Fruit fly (Drosophila melanogaster) whole organism, embryonic: Measurements from ENCODE around the gene CG8673.

Source experiments
- ATbp ChIP-seq: fragments of 200-800 bp; sonication (Bioruptor generic); optimal IDR thresholded peaks from 2 replicates; lab custom pipeline; 2017; ENCODE audit warnings: missing biosample characterization, mild to moderate bottlenecking, missing genetic modification characterization, missing genetic modification reagents
- Atf3 ChIP-seq: fragments of 200-800 bp; sonication (Bioruptor generic); optimal IDR thresholded peaks from 3 replicates; lab custom pipeline; 2016; ENCODE audit warnings: missing biosample characterization, missing genetic modification characterization
- Blimp-1 ChIP-seq: fragments of 200-800 bp; sonication (Bioruptor generic); optimal IDR thresholded peaks from 3 replicates; lab custom pipeline; 2018; ENCODE audit warnings: missing biosample characterization, missing genetic modification characterization, mild to moderate bottlenecking, moderate library complexity, missing genetic modification reagents
- CG10979 ChIP-seq: fragments of 200-800 bp; sonication (Bioruptor generic); optimal IDR thresholded peaks from 2 replicates; lab custom pipeline; 2018; ENCODE audit warnings: missing biosample characterization, mild to moderate bottlenecking, missing genetic modification characterization, moderate library complexity
- CG12219 ChIP-seq: fragments of 200-800 bp; sonication (Bioruptor generic); optimal IDR thresholded peaks from 3 replicates; lab custom pipeline; 2018; ENCODE audit warnings: missing biosample characterization, mild to moderate bottlenecking, missing genetic modification characterization
- CG12942 ChIP-seq: fragments of 200-800 bp; sonication (Bioruptor generic); optimal IDR thresholded peaks from 3 replicates; lab custom pipeline; 2016; ENCODE audit warnings: missing biosample characterization, missing genetic modification characterization
- CG18011 ChIP-seq: fragments of 200-800 bp; sonication (Bioruptor generic); optimal IDR thresholded peaks from 2 replicates; lab custom pipeline; 2017; ENCODE audit warnings: missing biosample characterization, missing genetic modification characterization, mild to moderate bottlenecking, moderate library complexity, missing genotype
- CG18262 ChIP-seq: fragments of 200-800 bp; optimal IDR thresholded peaks from 3 replicates; lab custom pipeline; 2019; ENCODE audit warnings: missing biosample characterization, mild to moderate bottlenecking, missing genetic modification characterization, moderate library complexity
- CG18476 ChIP-seq: fragments of 200-800 bp; sonication (Bioruptor generic); optimal IDR thresholded peaks from 2 replicates; lab custom pipeline; 2016; ENCODE audit warnings: missing biosample characterization, mild to moderate bottlenecking, missing genetic modification characterization
- CG2875 ChIP-seq: fragments of 200-800 bp; sonication (Bioruptor generic); optimal IDR thresholded peaks from 2 replicates; lab custom pipeline; 2017; ENCODE audit warnings: missing biosample characterization, mild to moderate bottlenecking, missing genetic modification characterization, missing genetic modification reagents
- CG3847 ChIP-seq: fragments of 200-800 bp; sonication (Bioruptor generic); IDR thresholded peaks from 2 replicates; pipeline ENCODE4 v1.3.6; 2022; ENCODE audit warnings: missing biosample characterization, missing genetic modification characterization
- CG42726 ChIP-seq: fragments of 200-800 bp; sonication (Bioruptor generic); IDR thresholded peaks from 2 replicates; pipeline ENCODE4 v1.3.6; 2022; ENCODE audit warnings: missing biosample characterization, missing genetic modification characterization; ENCODE audit not compliant: partially characterized antibody
- CG4617 ChIP-seq: fragments of 200-800 bp; sonication (Bioruptor generic); optimal IDR thresholded peaks from 3 replicates; lab custom pipeline; 2016; ENCODE audit warnings: missing biosample characterization, missing genetic modification characterization, borderline replicate concordance
- CG6765 ChIP-seq: fragments of 200-800 bp; sonication (Bioruptor generic); optimal IDR thresholded peaks from 3 replicates; lab custom pipeline; 2017; ENCODE audit warnings: missing biosample characterization, mild to moderate bottlenecking, missing genetic modification characterization
- CG7372 ChIP-seq: fragments of 200-800 bp; sonication (Bioruptor generic); IDR thresholded peaks from 2 replicates; pipeline ENCODE4 v1.3.6; 2022; ENCODE audit warnings: missing biosample characterization, missing genetic modification characterization
- CG9437 ChIP-seq: fragments of 200-800 bp; sonication (Bioruptor generic); optimal IDR thresholded peaks from 2 replicates; lab custom pipeline; 2018; ENCODE audit warnings: missing biosample characterization, mild to moderate bottlenecking, missing genetic modification characterization
- Dfd ChIP-seq, 2 experiments: fragments of >200 bp; optimal IDR thresholded peaks; 2 replicates each; lab custom pipeline; 2017; ENCODE audit warnings: missing biosample characterization in 2 of 2, missing genetic modification characterization in 2 of 2
- Ets65A ChIP-seq: fragments of 200-800 bp; sonication (Bioruptor generic); peaks from one replicate; lab custom pipeline; 2016; ENCODE audit warnings: missing biosample characterization, missing genetic modification characterization
- HmgZ ChIP-seq: fragments of 200-800 bp; sonication (Bioruptor generic); optimal IDR thresholded peaks from 2 replicates; lab custom pipeline; 2018; ENCODE audit warnings: missing biosample characterization, mild to moderate bottlenecking, missing genetic modification characterization
- Hr39 ChIP-seq: fragments of >200 bp; optimal IDR thresholded peaks from 2 replicates; lab custom pipeline; 2017
- Hr51 ChIP-seq, 2 experiments: fragments of 200-800 bp; sonication (Bioruptor generic); optimal IDR thresholded peaks; 2 replicates in 1 of 2; 3 replicates in 1 of 2; lab custom pipeline; 2016 to 2018; ENCODE audit warnings: missing biosample characterization in 2 of 2, missing genetic modification characterization in 2 of 2, mild to moderate bottlenecking in 1 of 2, moderate library complexity in 1 of 2
- Med ChIP-seq: fragments of 200-800 bp; sonication (Bioruptor generic); peaks from one replicate; lab custom pipeline; 2016; ENCODE audit warnings: missing biosample characterization, missing genetic modification characterization, mild to moderate bottlenecking, inconsistent platforms, moderate library complexity
- Meics ChIP-seq: fragments of 200-800 bp; sonication (Bioruptor generic); optimal IDR thresholded peaks from 2 replicates; lab custom pipeline; 2017; ENCODE audit warnings: missing biosample characterization, mild to moderate bottlenecking, missing genetic modification characterization
- Poxn ChIP-seq: fragments of 200-800 bp; sonication (Bioruptor generic); IDR thresholded peaks from 2 replicates; pipeline ENCODE4 v1.3.6; 2022; ENCODE audit warnings: missing biosample characterization, missing genetic modification characterization
- Rfx ChIP-seq: fragments of 200-800 bp; sonication (Bioruptor generic); IDR thresholded peaks from 2 replicates; pipeline ENCODE4 v1.3.6; 2022; ENCODE audit warnings: missing biosample characterization, missing genetic modification characterization
- Scr ChIP-seq: fragments of 200-800 bp; sonication (Bioruptor generic); IDR thresholded peaks from 2 replicates; pipeline ENCODE4 v1.3.6; 2022; ENCODE audit warnings: missing biosample characterization, missing genetic modification characterization; ENCODE audit not compliant: partially characterized antibody
- Taf1 ChIP-seq: fragments of 200-800 bp; sonication (Bioruptor generic); IDR thresholded peaks from 2 replicates; pipeline ENCODE4 v1.3.6; 2022; ENCODE audit warnings: missing biosample characterization, missing genetic modification characterization
- ab ChIP-seq: fragments of 200-800 bp; sonication (Bioruptor generic); optimal IDR thresholded peaks from 2 replicates; lab custom pipeline; 2016; ENCODE audit warnings: missing biosample characterization, missing genetic modification characterization
- amos ChIP-seq: fragments of 200-800 bp; sonication (Bioruptor generic); IDR thresholded peaks from 2 replicates; pipeline ENCODE4 v1.3.6; 2022; ENCODE audit warnings: missing biosample characterization, missing genetic modification characterization; ENCODE audit not compliant: partially characterized antibody
- chif ChIP-seq, 2 experiments: fragments of 200-800 bp; sonication (Bioruptor generic); optimal IDR thresholded peaks; 3 replicates each; lab custom pipeline; 2016; ENCODE audit warnings: missing biosample characterization in 2 of 2, missing genetic modification characterization in 2 of 2
- crol ChIP-seq: fragments of 200-800 bp; sonication (Bioruptor generic); IDR thresholded peaks from 2 replicates; pipeline ENCODE4 v1.3.6; 2022; ENCODE audit warnings: missing biosample characterization, missing genetic modification characterization
- fd96Cb ChIP-seq: fragments of 200-800 bp; sonication (Bioruptor generic); optimal IDR thresholded peaks from 2 replicates; lab custom pipeline; 2018; ENCODE audit warnings: missing biosample characterization, mild to moderate bottlenecking, missing genetic modification characterization, moderate library complexity
- grn ChIP-seq: fragments of 200-800 bp; sonication (Bioruptor generic); optimal IDR thresholded peaks from 3 replicates; lab custom pipeline; 2017; ENCODE audit warnings: missing biosample characterization, missing genetic modification characterization
- gro ChIP-seq: fragments of 200-800 bp; sonication (Bioruptor generic); optimal IDR thresholded peaks from 2 replicates; lab custom pipeline; 2016; ENCODE audit warnings: missing biosample characterization, missing genetic modification characterization
- gsb-n ChIP-seq: fragments of 200-800 bp; sonication (Bioruptor generic); optimal IDR thresholded peaks from 3 replicates; lab custom pipeline; 2018; ENCODE audit warnings: missing biosample characterization, mild to moderate bottlenecking, missing genetic modification characterization
- lbe ChIP-seq: fragments of 200-800 bp; sonication (Bioruptor generic); optimal IDR thresholded peaks from 2 replicates; lab custom pipeline; 2016; ENCODE audit warnings: missing biosample characterization, mild to moderate bottlenecking, missing genetic modification characterization
- nerfin-2 ChIP-seq: fragments of 200-800 bp; sonication (Bioruptor generic); IDR thresholded peaks from 2 replicates; pipeline ENCODE4 v1.3.6; 2022; ENCODE audit warnings: missing biosample characterization, missing genetic modification characterization; ENCODE audit not compliant: partially characterized antibody
- nmo ChIP-seq: fragments of 200-800 bp; sonication (Bioruptor generic); optimal IDR thresholded peaks from 2 replicates; lab custom pipeline; 2018; ENCODE audit warnings: missing biosample characterization, mild to moderate bottlenecking, missing genetic modification characterization, moderate library complexity
- odd ChIP-seq: fragments of 200-800 bp; sonication (Bioruptor generic); optimal IDR thresholded peaks from 2 replicates; lab custom pipeline; 2017; ENCODE audit warnings: missing biosample characterization, mild to moderate bottlenecking, missing genetic modification characterization
- otp ChIP-seq: fragments of 200-800 bp; sonication (Bioruptor generic); IDR thresholded peaks from 3 replicates; pipeline ENCODE4, ENCODE4 v1.3.6; 2022; ENCODE audit warnings: missing biosample characterization, missing genetic modification characterization
- peb ChIP-seq: fragments of 200-800 bp; sonication (Bioruptor generic); IDR thresholded peaks from 2 replicates; pipeline ENCODE4 v1.3.6; 2022; ENCODE audit warnings: missing biosample characterization, missing genetic modification characterization
- pfk ChIP-seq: fragments of 200-800 bp; sonication (Bioruptor generic); optimal IDR thresholded peaks from 2 replicates; lab custom pipeline; 2018; ENCODE audit warnings: missing biosample characterization, mild to moderate bottlenecking, missing genetic modification characterization, moderate library complexity
- sd ChIP-seq: fragments of 200-800 bp; sonication (Bioruptor generic); optimal IDR thresholded peaks from 3 replicates; lab custom pipeline; 2018; ENCODE audit warnings: missing biosample characterization, mild to moderate bottlenecking, missing genetic modification characterization, moderate library complexity
- sens ChIP-seq: fragments of 200-800 bp; sonication (Bioruptor generic); peaks from one replicate; lab custom pipeline; 2016; ENCODE audit warnings: missing biosample characterization, missing genetic modification characterization
- slbo ChIP-seq: fragments of 200-800 bp; sonication (Bioruptor generic); IDR thresholded peaks from 2 replicates; pipeline ENCODE4 v1.3.6; 2022; ENCODE audit warnings: missing biosample characterization, missing genetic modification characterization
- so ChIP-seq: fragments of 200-800 bp; sonication (Bioruptor generic); IDR thresholded peaks from 3 replicates; pipeline ENCODE4 v1.3.6; 2022; ENCODE audit warnings: missing biosample characterization, missing genetic modification characterization
- tll ChIP-seq, 2 experiments: fragments of 200-800 bp in 1 of 2; fragments of >200 bp in 1 of 2; sonication (Bioruptor generic) in 1 of 2; optimal IDR thresholded peaks; 2 replicates each; lab custom pipeline; 2017 to 2019; ENCODE audit warnings: missing biosample characterization in 2 of 2, missing genetic modification characterization in 2 of 2, mild to moderate bottlenecking in 1 of 2, moderate library complexity in 1 of 2

Gene CG8673

dm6 chr2L:8099615-8100375 lies 24.3 kb upstream of the CG8673 start (continued):
- TF ChIP-seq Hr51 (GFP tag; optimal IDR thresholded peaks at IDR 0.05; lab: Kevin White, UChicago), result no peak
- no peak for TF ChIP-seq grn (GFP tag; lab: Kevin White, UChicago)
- no peak for TF ChIP-seq pfk (GFP tag; lab: Kevin White, UChicago)
- TF ChIP-seq gsb-n (tag; lab: Kevin White, UChicago), result no peak
- TF ChIP-seq HmgZ (tag; lab: Kevin White, UChicago), result no peak
- no peak for TF ChIP-seq CG12942 (GFP tag; lab: Kevin White, UChicago)
- peak; percentile 45 for TF ChIP-seq CG10979 (tag; lab: Kevin White, UChicago)
- TF ChIP-seq Blimp-1 (GFP tag; lab: Kevin White, UChicago), result no peak
- TF ChIP-seq Rfx, result 0 out of 2 replicates have a peak, but pooled peaks have one; percentile 11
- TF ChIP-seq CG42726 (GFP tag; lab: Robert Waterston, UW), result 0 out of 2 replicates have a peak, but pooled peaks have one; percentile 31
- TF ChIP-seq Hr39 (lab: Kevin White, UChicago), result peak; percentile 42
- TF ChIP-seq CG4617 (GFP tag; lab: Kevin White, UChicago), result no peak
- TF ChIP-seq CG7372 (GFP tag; lab: Robert Waterston, UW), result peak; percentile 85
- peak; percentile 79 for TF ChIP-seq sens (GFP tag; lab: Kevin White, UChicago)
- TF ChIP-seq chif (GFP tag; optimal IDR thresholded peaks at IDR 0.05; lab: Kevin White, UChicago), result peak in 1 of 2 experiments; percentile 4
- TF ChIP-seq CG2875 (GFP tag; lab: Kevin White, UChicago), result no peak
- TF ChIP-seq ab (GFP tag; lab: Kevin White, UChicago), result no peak
- peak; percentile 57; the same call in 1 of the 3 replicates for TF ChIP-seq so (GFP tag; lab: Robert Waterston, UW)
- 0 out of 2 replicates have a peak, but pooled peaks have one; percentile 21 for TF ChIP-seq CG3847
- 0 out of 3 replicates have a peak, but pooled peaks have one; percentile 23 for TF ChIP-seq otp
- no peak for TF ChIP-seq fd96Cb
- peak; percentile 82 for TF ChIP-seq Med (GFP tag; lab: Kevin White, UChicago)
- peak; percentile 71 for TF ChIP-seq Ets65A (GFP tag; lab: Kevin White, UChicago)
- TF ChIP-seq sd (tag; lab: Kevin White, UChicago), result peak; percentile 68
- TF ChIP-seq Poxn, result no peak
- TF ChIP-seq slbo, result no peak
- peak; percentile 42 for TF ChIP-seq CG9437 (GFP tag; lab: Kevin White, UChicago)
- 0 out of 2 replicates have a peak, but pooled peaks have one; percentile 14 for TF ChIP-seq Scr (GFP tag; lab: Robert Waterston, UW)
- TF ChIP-seq crol (GFP tag; lab: Robert Waterston, UW), result peak; percentile 97

- TF ChIP-seq nerfin-2 (GFP tag; lab: Robert Waterston, UW), result no peak
- TF ChIP-seq ATbp (GFP tag; lab: Kevin White, UChicago), result no peak
- no peak for TF ChIP-seq CG18011
- no peak for TF ChIP-seq Dfd (GFP tag; optimal IDR thresholded peaks at IDR 0.05; lab: Kevin White, UChicago)
- TF ChIP-seq odd (GFP tag; lab: Kevin White, UChicago), result peak; percentile 32
- peak; percentile 37 for TF ChIP-seq CG12219 (GFP tag; lab: Kevin White, UChicago)
- peak; percentile 61 for TF ChIP-seq CG18262 (tag; lab: Kevin White, UChicago)
- no peak for TF ChIP-seq peb
- TF ChIP-seq tll (GFP tag; optimal IDR thresholded peaks at IDR 0.05; lab: Kevin White, UChicago), result peak in 1 of 2 experiments; percentile 53
- TF ChIP-seq gro (GFP tag; lab: Kevin White, UChicago), result peak; percentile 53
- TF ChIP-seq amos (GFP tag; lab: Robert Waterston, UW), result no peak
- peak; percentile 14; the same call in 1 of the 2 replicates for TF ChIP-seq Taf1
- TF ChIP-seq lbe, result peak; percentile 44
- peak; percentile 55 for TF ChIP-seq Meics (GFP tag; lab: Kevin White, UChicago)
- no peak for TF ChIP-seq Atf3 (GFP tag; lab: Kevin White, UChicago)
- TF ChIP-seq CG18476, result no peak
- peak; percentile 2 for TF ChIP-seq CG6765 (GFP tag; lab: Kevin White, UChicago)
- peak; percentile 8 for TF ChIP-seq nmo
Observed at dm6 chr2L:8100489-8101352, 23.4 kb upstream of the CG8673 start.
